Fruit fly (Drosophila melanogaster) S2 (cell line): ENCODE data around the gene P5CS.

ENCODE experiments used
- CG8478 ChIP-seq: fragments of >200 bp; optimal IDR thresholded peaks from 2 replicates; lab custom pipeline; 2018
- CTCF ChIP-seq, 2 experiments: fragments of >200 bp; optimal IDR thresholded peaks; 2 replicates each; lab custom pipeline; 2018

dm6 chr3L:21984910-21985309, 13.1 kb downstream of the P5CS start, which contains the start of gene Act79B:
- TF ChIP-seq CTCF (optimal IDR thresholded peaks at IDR 0.05; lab: Kevin White, UChicago), result no peak
- TF ChIP-seq CG8478 (lab: Kevin White, UChicago), result no peak
